Worm (Caenorhabditis elegans) whole organism, L1 larva: ENCODE results near the gene cdd-2.
A peak's percentile ranks its signal among the peaks of the same experiment; 100 is the strongest.

ENCODE experiments used
- C04F5.9 ChIP-seq: sonication (generic microtip); optimal IDR thresholded peaks from 2 replicates; lab custom pipeline; 2016; ENCODE audit warnings: missing genetic modification characterization, missing compliant biosample characterization
- C16A3.4 ChIP-seq: fragments of 150-350 bp; optimal IDR thresholded peaks from 2 replicates; lab custom pipeline; 2014; ENCODE audit warnings: missing biosample characterization, missing genetic modification characterization
- F16B12.6 ChIP-seq: fragments of 150-350 bp; optimal IDR thresholded peaks from 2 replicates; lab custom pipeline; 2014; ENCODE audit warnings: missing biosample characterization, missing genetic modification characterization
- ama-1 ChIP-seq: fragments of 150-350 bp; optimal IDR thresholded peaks from 2 replicates; lab custom pipeline; 2014
- blmp-1 ChIP-seq: fragments of 150-350 bp; optimal IDR thresholded peaks from 2 replicates; lab custom pipeline; 2014; ENCODE audit warnings: missing biosample characterization, missing genetic modification characterization
- ceh-63 ChIP-seq: fragments of 200-800 bp; sonication (Bioruptor generic); optimal IDR thresholded peaks from 2 replicates; lab custom pipeline; 2018; ENCODE audit warnings: mild to moderate bottlenecking, missing genetic modification characterization, missing compliant biosample characterization
- ceh-8 ChIP-seq: fragments of 200-800 bp; sonication (Bioruptor generic); optimal IDR thresholded peaks from 2 replicates; lab custom pipeline; 2018; ENCODE audit warnings: mild to moderate bottlenecking, missing genetic modification characterization, moderate library complexity, missing compliant biosample characterization
- ceh-88 ChIP-seq: fragments of 200-800 bp; sonication (Bioruptor generic); IDR thresholded peaks from 2 replicates; pipeline ENCODE4 v1.3.6; 2022; ENCODE audit warnings: missing genetic modification characterization, missing compliant biosample characterization
- dpl-1 ChIP-seq, 3 experiments: fragments of 150-350 bp in 2 of 3; sonication (generic microtip) in 1 of 3; optimal IDR thresholded peaks; 2 replicates each; lab custom pipeline; 2014 to 2017; ENCODE audit warnings: missing biosample characterization in 3 of 3, missing genetic modification characterization in 3 of 3, missing genetic modification reagents in 3 of 3
- dsc-1 ChIP-seq: sonication (generic microtip); optimal IDR thresholded peaks from 2 replicates; lab custom pipeline; 2016; ENCODE audit warnings: mild to moderate bottlenecking, missing genetic modification characterization, missing compliant biosample characterization
- efl-1 ChIP-seq, 4 experiments: fragments of 150-350 bp; optimal IDR thresholded peaks in 3 of 4; peaks in 1 of 4; 1 replicate in 1 of 4; 2 replicates in 3 of 4; lab custom pipeline; 2014; ENCODE audit warnings: missing biosample characterization in 2 of 4, missing genetic modification characterization in 2 of 4, missing genetic modification reagents in 2 of 4
- efl-3 ChIP-seq: fragments of 200-800 bp; sonication (Bioruptor generic); optimal IDR thresholded peaks from 2 replicates; lab custom pipeline; 2018; ENCODE audit warnings: mild to moderate bottlenecking, missing genetic modification characterization, missing compliant biosample characterization
- egl-13 ChIP-seq: sonication (generic microtip); optimal IDR thresholded peaks from 2 replicates; lab custom pipeline; 2016; ENCODE audit warnings: missing genotype, missing genetic modification reagents, missing genetic modification characterization, missing compliant biosample characterization
- elt-2 ChIP-seq: sonication (generic microtip); optimal IDR thresholded peaks from 2 replicates; lab custom pipeline; 2016; ENCODE audit warnings: missing genetic modification characterization, mild to moderate bottlenecking, inconsistent platforms, missing compliant biosample characterization, missing genetic modification reagents
- ets-5 ChIP-seq: fragments of 200-800 bp; sonication (Bioruptor generic); IDR thresholded peaks from 2 replicates; pipeline ENCODE4 v1.3.6; 2022; ENCODE audit warnings: missing genetic modification characterization, missing compliant biosample characterization
- fkh-4 ChIP-seq: sonication (generic microtip); optimal IDR thresholded peaks from 2 replicates; lab custom pipeline; 2016; ENCODE audit warnings: missing compliant biosample characterization, missing genetic modification characterization, borderline replicate concordance
- fkh-8 ChIP-seq: sonication (generic microtip); optimal IDR thresholded peaks from 2 replicates; lab custom pipeline; 2016; ENCODE audit warnings: mild to moderate bottlenecking, missing genetic modification characterization, missing compliant biosample characterization
- hlh-4 ChIP-seq: sonication (generic microtip); optimal IDR thresholded peaks from 2 replicates; lab custom pipeline; 2016; ENCODE audit warnings: mild to moderate bottlenecking, missing genetic modification characterization, missing compliant biosample characterization
- hpl-2 ChIP-seq: fragments of 150-350 bp; optimal IDR thresholded peaks from 2 replicates; lab custom pipeline; 2014; ENCODE audit warnings: missing biosample characterization, missing genetic modification reagents, missing genetic modification characterization
- irx-1 ChIP-seq: sonication (generic microtip); optimal IDR thresholded peaks from 2 replicates; lab custom pipeline; 2016; ENCODE audit warnings: missing genetic modification characterization, missing compliant biosample characterization
- isw-1 ChIP-seq: fragments of 200-800 bp; sonication (Bioruptor generic); IDR thresholded peaks from 2 replicates; pipeline ENCODE4 v1.3.6; 2022; ENCODE audit warnings: missing genetic modification characterization, missing compliant biosample characterization
- jun-1 ChIP-seq: fragments of 150-350 bp; optimal IDR thresholded peaks from 2 replicates; lab custom pipeline; 2014; ENCODE audit warnings: missing biosample characterization, missing genetic modification reagents, missing genetic modification characterization
- lin-13 ChIP-seq: fragments of 150-350 bp; optimal IDR thresholded peaks from 2 replicates; lab custom pipeline; 2014; ENCODE audit warnings: missing biosample characterization, missing genetic modification reagents, missing genetic modification characterization
- lin-15B ChIP-seq: fragments of 150-350 bp; sonication (generic microtip); optimal IDR thresholded peaks from 3 replicates; lab custom pipeline; 2014; ENCODE audit warnings: missing biosample characterization, missing genetic modification characterization
- lin-35 ChIP-seq, 2 experiments: fragments of 150-350 bp; optimal IDR thresholded peaks; 2 replicates each; lab custom pipeline; 2014; ENCODE audit warnings: missing biosample characterization in 2 of 2, missing genetic modification characterization in 2 of 2, missing genetic modification reagents in 2 of 2
- lin-39 ChIP-seq: fragments of 150-350 bp; optimal IDR thresholded peaks from 2 replicates; lab custom pipeline; 2014; ENCODE audit warnings: missing biosample characterization, missing genetic modification reagents, missing genetic modification characterization
- lsy-2 ChIP-seq, 2 experiments: fragments of 150-350 bp; optimal IDR thresholded peaks; 2 replicates each; lab custom pipeline; 2014; ENCODE audit warnings: missing biosample characterization in 2 of 2, missing genetic modification characterization in 2 of 2
- mdl-1 ChIP-seq, 2 experiments: fragments of 150-350 bp; optimal IDR thresholded peaks; 2 replicates each; lab custom pipeline; 2014 to 2017; ENCODE audit warnings: missing biosample characterization in 2 of 2, missing genetic modification characterization in 2 of 2, inconsistent platforms in 1 of 2
- mep-1 ChIP-seq: fragments of 150-350 bp; optimal IDR thresholded peaks from 2 replicates; lab custom pipeline; 2014; ENCODE audit warnings: missing biosample characterization, missing genetic modification characterization
- nhr-20 ChIP-seq: sonication (generic microtip); optimal IDR thresholded peaks from 2 replicates; lab custom pipeline; 2016; ENCODE audit warnings: mild to moderate bottlenecking, missing genetic modification characterization, missing compliant biosample characterization
- nhr-71 ChIP-seq: sonication (generic microtip); optimal IDR thresholded peaks from 2 replicates; lab custom pipeline; 2016; ENCODE audit warnings: mild to moderate bottlenecking, missing genetic modification characterization, moderate library complexity, missing compliant biosample characterization
- nhr-76 ChIP-seq: sonication (generic microtip); optimal IDR thresholded peaks from 2 replicates; lab custom pipeline; 2017; ENCODE audit warnings: missing biosample characterization, missing genetic modification characterization
- nhr-84 ChIP-seq: sonication (generic microtip); optimal IDR thresholded peaks from 2 replicates; lab custom pipeline; 2017; ENCODE audit warnings: missing biosample characterization, missing genetic modification characterization
- nhr-90 ChIP-seq: sonication (generic microtip); optimal IDR thresholded peaks from 2 replicates; lab custom pipeline; 2016; ENCODE audit warnings: mild to moderate bottlenecking, missing genetic modification characterization, missing compliant biosample characterization; ENCODE audit not compliant: poor library complexity
- pag-3 ChIP-seq: sonication (generic microtip); optimal IDR thresholded peaks from 2 replicates; lab custom pipeline; 2017; ENCODE audit warnings: missing genetic modification characterization, mild to moderate bottlenecking, missing compliant biosample characterization, antibody characterized with exemption, borderline replicate concordance; ENCODE audit not compliant: insufficient read depth
- pax-3 ChIP-seq: fragments of 200-800 bp; sonication (Bioruptor generic); optimal IDR thresholded peaks from 2 replicates; lab custom pipeline; 2018; ENCODE audit warnings: mild to moderate bottlenecking, missing genetic modification characterization, moderate library complexity, missing compliant biosample characterization
- pqm-1 ChIP-seq: sonication (generic microtip); optimal IDR thresholded peaks from 3 replicates; lab custom pipeline; 2017; ENCODE audit warnings: missing biosample characterization, missing genetic modification characterization
- skn-1 ChIP-seq: fragments of 150-350 bp; optimal IDR thresholded peaks from 2 replicates; lab custom pipeline; 2014; ENCODE audit warnings: missing biosample characterization, missing genetic modification characterization
- snu-23 ChIP-seq: sonication (generic microtip); optimal IDR thresholded peaks from 2 replicates; lab custom pipeline; 2016; ENCODE audit warnings: missing genetic modification characterization, missing compliant biosample characterization
- sox-4 ChIP-seq: sonication (generic microtip); optimal IDR thresholded peaks from 2 replicates; lab custom pipeline; 2016; ENCODE audit warnings: missing genetic modification characterization, missing compliant biosample characterization
- swsn-7 ChIP-seq: sonication (generic microtip); optimal IDR thresholded peaks from 2 replicates; lab custom pipeline; 2016; ENCODE audit warnings: missing genetic modification characterization, missing compliant biosample characterization
- tlp-1 ChIP-seq: fragments of 150-350 bp; optimal IDR thresholded peaks from 2 replicates; lab custom pipeline; 2014; ENCODE audit warnings: missing biosample characterization, missing genetic modification characterization
- unc-130 ChIP-seq: fragments of 150-350 bp; optimal IDR thresholded peaks from 2 replicates; lab custom pipeline; 2017; ENCODE audit warnings: missing biosample characterization, missing genetic modification characterization, inconsistent platforms
- unc-98 ChIP-seq: fragments of 200-800 bp; sonication (Bioruptor generic); IDR thresholded peaks from 2 replicates; pipeline ENCODE4 v1.3.6; 2022; ENCODE audit warnings: missing genetic modification characterization, missing compliant biosample characterization
- vab-15 ChIP-seq: sonication (generic microtip); optimal IDR thresholded peaks from 2 replicates; lab custom pipeline; 2017; ENCODE audit warnings: missing genotype, mild to moderate bottlenecking, missing genetic modification characterization, missing compliant biosample characterization
- xbp-1 ChIP-seq: sonication (generic microtip); optimal IDR thresholded peaks from 2 replicates; lab custom pipeline; 2016; ENCODE audit warnings: missing genetic modification characterization, missing compliant biosample characterization
- zag-1 ChIP-seq: fragments of 150-350 bp; optimal IDR thresholded peaks from 2 replicates; lab custom pipeline; 2014; ENCODE audit warnings: missing biosample characterization, missing genetic modification characterization
- ztf-4 ChIP-seq: fragments of 150-350 bp; optimal IDR thresholded peaks from 2 replicates; lab custom pipeline; 2014; ENCODE audit warnings: missing biosample characterization, missing genetic modification characterization

The cdd-2 gene

DNA sequence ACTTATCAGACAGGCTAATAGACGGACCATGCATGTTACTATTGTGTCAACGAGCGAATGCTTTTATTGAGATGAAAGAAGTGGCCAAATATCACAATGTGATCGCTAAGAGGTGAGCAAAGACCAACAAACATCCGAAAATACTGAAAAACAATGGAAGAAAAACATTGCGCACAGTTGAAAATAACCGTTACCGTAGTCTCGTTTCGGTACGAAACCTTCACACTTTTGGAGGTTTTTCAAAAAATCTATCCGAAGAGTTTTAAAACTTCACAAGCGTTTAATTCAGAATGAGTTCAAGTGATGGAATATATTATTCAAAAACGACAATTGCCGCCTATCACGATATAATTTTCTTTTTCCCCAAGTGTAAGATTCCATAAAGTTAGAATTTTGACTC is 38.8 kb downstream of the cdd-2 start:
- TF ChIP-seq fkh-4 (no peak), blmp-1 (tag; lab: Kevin White, UChicago) (no peak), hlh-4 (tag; lab: Kevin White, UChicago) (no peak), pqm-1 (tag; lab: Kevin White, UChicago) (no peak), snu-23 (GFP tag; lab: Kevin White, UChicago) (no peak), efl-1 (optimal IDR thresholded peaks at IDR 0.05; lab: Kevin White, UChicago) (peak; percentile 38 to 56), efl-1 (GFP tag; optimal IDR thresholded peaks at IDR 0.05 in 1 of 2; lab: Kevin White, UChicago) (peak; percentile 48 to 91), lin-35 (GFP tag; optimal IDR thresholded peaks at IDR 0.05; lab: Kevin White, UChicago) (peak in 1 of 2 experiments; percentile 65), lsy-2 (tag; optimal IDR thresholded peaks at IDR 0.05; lab: Kevin White, UChicago) (peak; percentile 51 to 87), dpl-1 (GFP tag; optimal IDR thresholded peaks at IDR 0.05; lab: Kevin White, UChicago) (peak; percentile 18 to 51 (median 42))

DNA sequence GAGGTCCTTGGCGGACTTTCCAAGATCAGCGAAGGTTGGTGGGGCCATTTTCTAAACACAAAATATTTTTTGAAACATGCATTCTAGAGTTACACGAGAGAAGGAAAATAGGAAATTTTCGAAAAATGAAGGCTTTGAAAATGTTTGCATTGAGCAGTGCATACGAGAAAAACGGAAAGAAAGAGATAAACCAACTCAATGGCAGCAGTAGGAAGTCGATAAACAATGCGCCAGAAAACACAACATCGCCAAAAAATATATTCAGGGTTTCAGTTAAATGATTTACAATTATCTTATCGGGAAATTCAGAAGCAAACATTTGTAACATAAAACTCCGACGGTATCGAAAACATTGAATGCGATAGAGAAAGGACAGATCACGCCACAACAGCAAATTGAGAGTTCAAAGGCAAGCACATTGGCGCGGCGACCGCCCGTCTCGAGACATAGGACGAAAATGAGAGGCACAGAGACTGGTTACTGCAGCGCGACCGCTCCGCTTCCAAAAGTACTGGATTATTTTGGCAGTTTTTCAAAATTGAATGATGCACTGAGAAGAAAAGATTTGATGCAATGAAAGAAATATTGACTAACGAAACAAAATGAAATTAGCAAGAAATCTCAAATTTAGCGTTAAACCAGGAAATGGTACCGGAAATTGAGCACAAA is 39.7 kb downstream of the cdd-2 start, which contains the start of the genes vdac-1 and R05G6.5:
vdac-1 (minus strand) TSS at position 51 of the 669 bp plus-strand sequence.
R05G6.5 (plus strand) TSS at position 527 of the 669 bp plus-strand sequence.
- TF ChIP-seq lsy-2 (tag; optimal IDR thresholded peaks at IDR 0.05; lab: Kevin White, UChicago) (peak; percentile 77 to 90), snu-23 (GFP tag; lab: Kevin White, UChicago) (peak; percentile 93), pqm-1 (tag; lab: Kevin White, UChicago) (peak; percentile 67), nhr-20 (tag; lab: Kevin White, UChicago) (peak; percentile 92), pag-3 (tag; lab: Kevin White, UChicago) (no peak), ceh-8 (GFP tag; lab: Kevin White, UChicago) (no peak), zag-1 (no peak), lin-15B (tag; lab: Kevin White, UChicago) (peak; percentile 72), mdl-1 (tag; optimal IDR thresholded peaks at IDR 0.05; lab: Kevin White, UChicago) (peak in 1 of 2 experiments; percentile 89), efl-3 (GFP tag; lab: Kevin White, UChicago) (no peak), nhr-76 (tag; lab: Kevin White, UChicago) (no peak), swsn-7 (peak; percentile 82), nhr-71 (tag; lab: Kevin White, UChicago) (peak; percentile 95), nhr-84 (no peak), vab-15 (tag; lab: Kevin White, UChicago) (peak; percentile 8), ets-5 (GFP tag; lab: Robert Waterston, UW) (no peak), ceh-63 (GFP tag; lab: Kevin White, UChicago) (no peak), lin-13 (GFP tag; lab: Kevin White, UChicago) (peak; percentile 82), jun-1 (tag; lab: Kevin White, UChicago) (peak; percentile 58), unc-98 (GFP tag; lab: Robert Waterston, UW) (no peak), hlh-4 (tag; lab: Kevin White, UChicago) (no peak), fkh-8 (tag; lab: Kevin White, UChicago) (peak; percentile 81), dsc-1 (peak; percentile 57), irx-1 (tag; lab: Kevin White, UChicago) (no peak), sox-4 (tag; lab: Kevin White, UChicago) (no peak), tlp-1 (tag; lab: Kevin White, UChicago) (no peak), elt-2 (tag; lab: Kevin White, UChicago) (peak; percentile 73), mep-1 (tag; lab: Kevin White, UChicago) (peak; percentile 54), pax-3 (tag; lab: Kevin White, UChicago) (peak; percentile 47), F16B12.6 (tag; lab: Kevin White, UChicago) (no peak), C16A3.4 (tag; lab: Kevin White, UChicago) (peak; percentile 90), ztf-4 (peak; percentile 55), ceh-88 (GFP tag; lab: Robert Waterston, UW) (peak; percentile 49; the same call in 1 of the 2 replicates), hpl-2 (GFP tag; lab: Kevin White, UChicago) (no peak), C04F5.9 (tag; lab: Kevin White, UChicago) (no peak), skn-1 (peak; percentile 63), lin-39 (no peak), xbp-1 (tag; lab: Kevin White, UChicago) (peak; percentile 83), ama-1 (no peak), isw-1 (peak; percentile 71), fkh-4 (no peak), egl-13 (tag; lab: Kevin White, UChicago) (peak; percentile 17), blmp-1 (tag; lab: Kevin White, UChicago) (peak; percentile 79), efl-1 (optimal IDR thresholded peaks at IDR 0.05; lab: Kevin White, UChicago) (peak; percentile 59 to 93), efl-1 (GFP tag; optimal IDR thresholded peaks at IDR 0.05 in 1 of 2; lab: Kevin White, UChicago) (peak; percentile 90 to 99), nhr-90 (tag; lab: Kevin White, UChicago) (peak; percentile 80), unc-130 (peak; percentile 81)
